Fruit fly (Drosophila melanogaster): ENCODE data around the gene CG32856.

- TF ChIP-seq exex (tag; optimal IDR thresholded peaks at IDR 0.05), result no peak
- no peak for TF ChIP-seq gem (tag; optimal IDR thresholded peaks at IDR 0.05)
- TF ChIP-seq run (tag; optimal IDR thresholded peaks at IDR 0.05), result no peak
- TF ChIP-seq unc-4 (GFP tag; IDR thresholded peaks at IDR 0.05; ENCODE audit: partially characterized antibody), result no peak
- TF ChIP-seq CG17361 (GFP tag; IDR thresholded peaks at IDR 0.05), result no peak
- no peak for TF ChIP-seq CG16863 (GFP tag; optimal IDR thresholded peaks at IDR 0.05)
- no peak for TF ChIP-seq MESR4 (GFP tag; optimal IDR thresholded peaks at IDR 0.05)
- no peak for TF ChIP-seq Fer3 (tag; optimal IDR thresholded peaks at IDR 0.05)
- TF ChIP-seq CG13624 (GFP tag; optimal IDR thresholded peaks at IDR 0.05), result no peak
- TF ChIP-seq Gug (GFP tag; IDR thresholded peaks at IDR 0.05), result no peak
- TF ChIP-seq Vsx1 (GFP tag; optimal IDR thresholded peaks at IDR 0.05), result no peak
- no peak for TF ChIP-seq psq (GFP tag; optimal IDR thresholded peaks at IDR 0.05)
- TF ChIP-seq CG1233 (GFP tag; optimal IDR thresholded peaks at IDR 0.05), result no peak
Measured at dm6 chr3R:16014573-16014972, 49.4 kb upstream of the CG32856 start.

All from whole organism, embryonic.